Worm (Caenorhabditis elegans) whole organism, L4/young adult: ENCODE measurements around the gene C26F1.3.

Experiments used
- W03F9.2 ChIP-seq: fragments of 150-350 bp; optimal IDR thresholded peaks from 2 replicates; lab custom pipeline; 2014; ENCODE audit warnings: missing biosample characterization, missing genetic modification characterization
- dao-5 ChIP-seq: sonication (generic microtip); optimal IDR thresholded peaks from 2 replicates; lab custom pipeline; 2016; ENCODE audit warnings: missing genotype, missing genetic modification characterization, moderate library complexity, missing compliant biosample characterization
- him-1 ChIP-seq: sonication (generic microtip); optimal IDR thresholded peaks from 2 replicates; lab custom pipeline; 2016; ENCODE audit warnings: missing genotype, missing genetic modification reagents, missing genetic modification characterization, missing compliant biosample characterization

ce11 chrV:7759270-7759669 is 17.8 kb upstream of the C26F1.3 start:
- TF ChIP-seq him-1 (no peak), W03F9.2 (tag; lab: Kevin White, UChicago) (no peak), dao-5 (tag; lab: Kevin White, UChicago) (no peak)
